Fruit fly (Drosophila melanogaster): ENCODE results near the gene Hs2st.

DNA sequence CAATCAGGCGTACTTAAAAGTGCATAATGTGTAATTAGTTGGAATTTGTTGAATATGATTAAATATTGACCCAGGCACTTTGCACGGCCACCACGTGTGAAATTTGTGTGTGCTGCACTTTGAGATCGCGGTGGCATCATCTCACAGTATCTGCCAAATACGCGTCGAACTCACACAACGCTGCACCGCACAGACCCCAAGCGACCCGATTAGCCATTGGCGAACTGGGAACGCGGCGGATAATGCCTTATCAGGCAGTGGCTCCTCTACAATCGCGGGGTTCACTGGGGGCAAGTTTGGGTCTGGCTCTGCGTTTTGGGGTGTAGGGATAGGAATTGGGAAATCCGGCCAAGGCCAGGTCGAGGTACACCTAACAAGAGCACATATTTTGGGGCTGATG lies 10.7 kb upstream of the Hs2st start:
- TF ChIP-seq CG8478 (optimal IDR thresholded peaks at IDR 0.05), result no peak
- no peak for TF ChIP-seq CTCF (optimal IDR thresholded peaks at IDR 0.05)
